Worm (Caenorhabditis elegans) whole organism, late embryonic: ENCODE measurements around the gene mam-3.
A peak's percentile ranks its signal among the peaks of the same experiment; 100 is the strongest.

Experiments used
- C38D4.7 ChIP-seq: fragments of 200-800 bp; sonication (Bioruptor generic); optimal IDR thresholded peaks from 2 replicates; lab custom pipeline; 2018; ENCODE audit warnings: mild to moderate bottlenecking, missing genetic modification characterization, moderate library complexity, missing compliant biosample characterization
- F13H6.1 ChIP-seq: sonication (generic microtip); optimal IDR thresholded peaks from 2 replicates; lab custom pipeline; 2016; ENCODE audit warnings: missing genetic modification characterization, missing compliant biosample characterization
- K09A11.1 ChIP-seq: sonication (generic microtip); optimal IDR thresholded peaks from 2 replicates; lab custom pipeline; 2017; ENCODE audit warnings: antibody characterized with exemption, mild to moderate bottlenecking, missing genetic modification characterization, missing compliant biosample characterization; ENCODE audit not compliant: insufficient read depth
- T23F11.4 ChIP-seq: fragments of 200-800 bp; sonication (Bioruptor generic); optimal IDR thresholded peaks from 2 replicates; lab custom pipeline; 2018; ENCODE audit warnings: mild to moderate bottlenecking, missing genetic modification characterization, missing compliant biosample characterization
- Y22D7AL.16 ChIP-seq: sonication (generic microtip); optimal IDR thresholded peaks from 2 replicates; lab custom pipeline; 2016; ENCODE audit warnings: missing genetic modification characterization, missing compliant biosample characterization
- ahr-1 ChIP-seq: sonication (generic microtip); optimal IDR thresholded peaks from 2 replicates; lab custom pipeline; 2016; ENCODE audit warnings: missing genetic modification characterization, missing compliant biosample characterization
- ama-1 ChIP-seq: fragments of 150-350 bp; optimal IDR thresholded peaks from 2 replicates; lab custom pipeline; 2014
- ceh-14 ChIP-seq: sonication (generic microtip); optimal IDR thresholded peaks from 2 replicates; lab custom pipeline; 2016; ENCODE audit warnings: missing genotype, missing genetic modification characterization, missing compliant biosample characterization
- ceh-18 ChIP-seq: sonication (generic microtip); optimal IDR thresholded peaks from 2 replicates; lab custom pipeline; 2016; ENCODE audit warnings: missing genetic modification characterization, missing compliant biosample characterization
- ceh-19 ChIP-seq: fragments of 200-800 bp; sonication (Bioruptor generic); optimal IDR thresholded peaks from 2 replicates; lab custom pipeline; 2018; ENCODE audit warnings: mild to moderate bottlenecking, missing genetic modification characterization, missing compliant biosample characterization
- ceh-22 ChIP-seq: sonication (generic microtip); optimal IDR thresholded peaks from 2 replicates; lab custom pipeline; 2017; ENCODE audit warnings: missing biosample characterization, missing genetic modification characterization
- ceh-31 ChIP-seq: sonication (generic microtip); optimal IDR thresholded peaks from 2 replicates; lab custom pipeline; 2016; ENCODE audit warnings: missing genetic modification characterization, missing compliant biosample characterization
- ceh-45 ChIP-seq: fragments of 200-800 bp; sonication (Bioruptor generic); IDR thresholded peaks from 2 replicates; pipeline ENCODE4 v1.3.6; 2022; ENCODE audit warnings: missing genetic modification reagents, missing genetic modification characterization, missing compliant biosample characterization
- ceh-48 ChIP-seq: sonication (generic microtip); optimal IDR thresholded peaks from 2 replicates; lab custom pipeline; 2016; ENCODE audit warnings: missing genetic modification characterization, inconsistent platforms, missing compliant biosample characterization
- ceh-6 ChIP-seq: fragments of 200-800 bp; sonication (Bioruptor generic); optimal IDR thresholded peaks from 2 replicates; lab custom pipeline; 2018; ENCODE audit warnings: mild to moderate bottlenecking, missing genetic modification characterization, missing compliant biosample characterization
- ceh-9 ChIP-seq: sonication (generic microtip); optimal IDR thresholded peaks from 2 replicates; lab custom pipeline; 2016; ENCODE audit warnings: mild to moderate bottlenecking, missing genetic modification characterization, inconsistent platforms, missing compliant biosample characterization
- che-1 ChIP-seq: sonication (generic microtip); optimal IDR thresholded peaks from 2 replicates; lab custom pipeline; 2016; ENCODE audit warnings: mild to moderate bottlenecking, missing genetic modification characterization, missing compliant biosample characterization
- dmd-4 ChIP-seq: sonication (generic microtip); optimal IDR thresholded peaks from 2 replicates; lab custom pipeline; 2016; ENCODE audit warnings: borderline replicate concordance, missing genetic modification characterization, missing compliant biosample characterization
- dve-1 ChIP-seq: sonication (generic microtip); optimal IDR thresholded peaks from 2 replicates; lab custom pipeline; 2017; ENCODE audit warnings: antibody characterized with exemption, mild to moderate bottlenecking, missing genetic modification characterization, missing compliant biosample characterization
- elt-2 ChIP-seq: sonication (generic microtip); optimal IDR thresholded peaks from 2 replicates; lab custom pipeline; 2016; ENCODE audit warnings: missing genetic modification reagents, missing genetic modification characterization, missing compliant biosample characterization
- elt-4 ChIP-seq: sonication (generic microtip); optimal IDR thresholded peaks from 2 replicates; lab custom pipeline; 2016; ENCODE audit warnings: missing genetic modification characterization, missing compliant biosample characterization
- fax-1 ChIP-seq: sonication (generic microtip); optimal IDR thresholded peaks from 2 replicates; lab custom pipeline; 2016; ENCODE audit warnings: missing genotype, missing genetic modification characterization, missing compliant biosample characterization
- fkh-6 ChIP-seq: sonication (generic microtip); optimal IDR thresholded peaks from 2 replicates; lab custom pipeline; 2016; ENCODE audit warnings: missing genetic modification characterization, missing compliant biosample characterization
- gmeb-2 ChIP-seq: sonication (generic microtip); optimal IDR thresholded peaks from 2 replicates; lab custom pipeline; 2016; ENCODE audit warnings: missing genetic modification characterization, inconsistent platforms, missing compliant biosample characterization
- hlh-13 ChIP-seq: fragments of 200-800 bp; sonication (Bioruptor generic); optimal IDR thresholded peaks from 2 replicates; lab custom pipeline; 2018; ENCODE audit warnings: mild to moderate bottlenecking, missing genetic modification characterization, missing compliant biosample characterization
- hlh-15 ChIP-seq: sonication (generic microtip); optimal IDR thresholded peaks from 2 replicates; lab custom pipeline; 2016; ENCODE audit warnings: missing genetic modification characterization, missing compliant biosample characterization
- hlh-30 ChIP-seq: sonication (generic microtip); optimal IDR thresholded peaks from 2 replicates; lab custom pipeline; 2017; ENCODE audit warnings: antibody characterized with exemption, missing genetic modification characterization, missing compliant biosample characterization; ENCODE audit not compliant: insufficient read depth
- hlh-6 ChIP-seq: sonication (generic microtip); optimal IDR thresholded peaks from 2 replicates; lab custom pipeline; 2016; ENCODE audit warnings: missing genotype, missing genetic modification characterization, missing compliant biosample characterization
- hlh-8 ChIP-seq: sonication (generic microtip); optimal IDR thresholded peaks from 2 replicates; lab custom pipeline; 2016; ENCODE audit warnings: missing genotype, missing genetic modification characterization, missing compliant biosample characterization
- lim-6 ChIP-seq: sonication (generic microtip); optimal IDR thresholded peaks from 2 replicates; lab custom pipeline; 2016; ENCODE audit warnings: missing genetic modification characterization, missing compliant biosample characterization
- lin-11 ChIP-seq: fragments of 200-800 bp; sonication (Bioruptor generic); optimal IDR thresholded peaks from 2 replicates; lab custom pipeline; 2018; ENCODE audit warnings: mild to moderate bottlenecking, missing genetic modification characterization, missing compliant biosample characterization
- madf-2 ChIP-seq: sonication (generic microtip); optimal IDR thresholded peaks from 2 replicates; lab custom pipeline; 2017; ENCODE audit warnings: missing genetic modification characterization, missing compliant biosample characterization
- mec-3 ChIP-seq: sonication (generic microtip); optimal IDR thresholded peaks from 2 replicates; lab custom pipeline; 2016; ENCODE audit warnings: borderline replicate concordance, missing genetic modification characterization, missing compliant biosample characterization
- nfya-1 ChIP-seq: sonication (generic microtip); optimal IDR thresholded peaks from 2 replicates; lab custom pipeline; 2017; ENCODE audit warnings: missing genetic modification characterization, mild to moderate bottlenecking, missing compliant biosample characterization, antibody characterized with exemption, moderate library complexity
- pat-9 ChIP-seq: fragments of 200-800 bp; sonication (Bioruptor generic); optimal IDR thresholded peaks from 2 replicates; lab custom pipeline; 2018; ENCODE audit warnings: mild to moderate bottlenecking, missing genetic modification characterization, moderate library complexity, missing compliant biosample characterization
- pax-1 ChIP-seq: fragments of 150-350 bp; optimal IDR thresholded peaks from 2 replicates; lab custom pipeline; 2014; ENCODE audit warnings: missing biosample characterization, missing genetic modification characterization
- pha-4 ChIP-seq: fragments of 150-350 bp; optimal IDR thresholded peaks from 2 replicates; lab custom pipeline; 2018; ENCODE audit warnings: missing biosample characterization, missing genetic modification reagents, missing genetic modification characterization
- pqm-1 ChIP-seq: sonication (generic microtip); optimal IDR thresholded peaks from 2 replicates; lab custom pipeline; 2016; ENCODE audit warnings: missing genetic modification characterization, missing compliant biosample characterization
- ref-2 ChIP-seq: sonication (generic microtip); optimal IDR thresholded peaks from 2 replicates; lab custom pipeline; 2016; ENCODE audit warnings: missing genetic modification characterization, missing compliant biosample characterization
- sdc-2 ChIP-seq: sonication (generic microtip); optimal IDR thresholded peaks from 2 replicates; lab custom pipeline; 2016; ENCODE audit warnings: missing genotype, missing genetic modification characterization, missing compliant biosample characterization
- sox-4 ChIP-seq: sonication (generic microtip); optimal IDR thresholded peaks from 2 replicates; lab custom pipeline; 2017; ENCODE audit warnings: mild to moderate bottlenecking, missing genetic modification characterization, inconsistent platforms, missing compliant biosample characterization
- tbx-7 ChIP-seq: sonication (generic microtip); optimal IDR thresholded peaks from 2 replicates; lab custom pipeline; 2016; ENCODE audit warnings: missing genotype, missing genetic modification characterization, missing compliant biosample characterization
- ttx-3 ChIP-seq: sonication (generic microtip); optimal IDR thresholded peaks from 2 replicates; lab custom pipeline; 2016; ENCODE audit warnings: missing genetic modification reagents, missing genetic modification characterization, missing compliant biosample characterization
- unc-42 ChIP-seq: sonication (generic microtip); optimal IDR thresholded peaks from 2 replicates; lab custom pipeline; 2016; ENCODE audit warnings: missing genotype, missing genetic modification characterization, missing compliant biosample characterization
- zip-5 ChIP-seq: sonication (generic microtip); optimal IDR thresholded peaks from 2 replicates; lab custom pipeline; 2016; ENCODE audit warnings: missing genetic modification characterization, missing compliant biosample characterization

The mam-3 gene

DNA sequence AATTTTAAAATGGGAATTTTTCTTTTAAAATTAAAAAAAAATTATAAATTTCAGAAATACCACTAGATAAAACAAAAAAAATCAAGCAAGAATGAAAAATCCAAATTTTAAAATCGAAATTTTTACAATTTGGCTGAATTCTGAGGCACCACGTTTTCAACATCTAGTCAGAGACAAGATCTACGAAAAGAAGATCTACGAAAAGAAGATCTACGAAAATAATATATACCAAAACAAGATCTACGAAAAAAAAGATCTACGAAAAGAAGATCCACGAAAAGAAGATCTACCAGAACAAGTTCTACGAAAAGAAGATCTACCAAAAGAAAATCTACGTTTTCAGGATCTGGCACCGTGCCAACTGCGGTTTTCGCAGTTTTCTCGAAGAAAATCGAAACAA lies 41.8 kb upstream of the mam-3 start (continued):
- no peak for TF ChIP-seq hlh-15 (tag; lab: Kevin White, UChicago)
- no peak for TF ChIP-seq dmd-4 (tag; lab: Kevin White, UChicago)
- TF ChIP-seq sdc-2 (tag; lab: Kevin White, UChicago): no peak
- no peak for TF ChIP-seq pha-4 (tag; lab: Kevin White, UChicago)
- no peak for TF ChIP-seq madf-2 (tag; lab: Kevin White, UChicago)
- TF ChIP-seq ceh-31 (tag; lab: Kevin White, UChicago): peak; percentile 88
- TF ChIP-seq ceh-48 (tag; lab: Kevin White, UChicago): no peak
- no peak for TF ChIP-seq ceh-18 (tag; lab: Kevin White, UChicago)
- TF ChIP-seq ceh-19 (GFP tag; lab: Kevin White, UChicago): no peak
- TF ChIP-seq hlh-8 (tag; lab: Kevin White, UChicago): peak; percentile 7
- no peak for TF ChIP-seq K09A11.1 (tag; lab: Kevin White, UChicago)
- TF ChIP-seq pat-9 (tag; lab: Kevin White, UChicago): no peak
- TF ChIP-seq dve-1: no peak
- TF ChIP-seq ref-2 (tag; lab: Kevin White, UChicago): peak; percentile 31
- TF ChIP-seq nfya-1 (tag; lab: Kevin White, UChicago): no peak
- TF ChIP-seq ceh-45 (GFP tag; lab: Robert Waterston, UW): no peak
- peak; percentile 80 for TF ChIP-seq zip-5
- TF ChIP-seq hlh-6: no peak
- no peak for TF ChIP-seq ama-1 (lab: Kevin White, UChicago)
- no peak for TF ChIP-seq che-1
- TF ChIP-seq ahr-1 (tag; lab: Kevin White, UChicago): no peak
- no peak for TF ChIP-seq hlh-13
- TF ChIP-seq Y22D7AL.16 (tag; lab: Kevin White, UChicago): no peak
- no peak for TF ChIP-seq gmeb-2 (tag; lab: Kevin White, UChicago)
- TF ChIP-seq ceh-9 (tag; lab: Kevin White, UChicago): no peak
- TF ChIP-seq F13H6.1 (tag; lab: Kevin White, UChicago): peak; percentile 52
- TF ChIP-seq ceh-6 (GFP tag; lab: Kevin White, UChicago): no peak
- TF ChIP-seq ceh-22 (tag; lab: Kevin White, UChicago): no peak
- TF ChIP-seq fkh-6 (tag; lab: Kevin White, UChicago): no peak
- TF ChIP-seq T23F11.4 (GFP tag; lab: Kevin White, UChicago): no peak
- no peak for TF ChIP-seq pqm-1
- TF ChIP-seq fax-1: peak; percentile 90
- no peak for TF ChIP-seq mec-3
- TF ChIP-seq C38D4.7: no peak
- no peak for TF ChIP-seq pax-1 (tag; lab: Kevin White, UChicago)
- TF ChIP-seq hlh-30 (tag; lab: Kevin White, UChicago): no peak
- TF ChIP-seq sox-4 (tag; lab: Kevin White, UChicago): no peak
- TF ChIP-seq tbx-7: peak; percentile 62
- peak; percentile 38 for TF ChIP-seq ceh-14
- no peak for TF ChIP-seq ttx-3 (tag; lab: Kevin White, UChicago)
- TF ChIP-seq unc-42 (tag; lab: Kevin White, UChicago): no peak
- TF ChIP-seq lim-6 (tag; lab: Kevin White, UChicago): peak; percentile 46
- no peak for TF ChIP-seq lin-11
- peak; percentile 50 for TF ChIP-seq elt-2 (tag; lab: Kevin White, UChicago)
- TF ChIP-seq elt-4 (tag; lab: Kevin White, UChicago): no peak
